Worm (Caenorhabditis elegans) whole organism, L4 larva: ENCODE measurements around the gene gstk-1.

Experiments
- F10B5.3 ChIP-seq: sonication (generic microtip); optimal IDR thresholded peaks from 2 replicates; lab custom pipeline; 2016; ENCODE audit warnings: mild to moderate bottlenecking, missing genetic modification characterization, missing compliant biosample characterization
- F26F4.8 ChIP-seq: fragments of 200-800 bp; sonication (Bioruptor generic); conservative IDR thresholded peaks from 2 replicates; pipeline ENCODE4 v1.3.6; 2022; ENCODE audit warnings: missing genetic modification characterization, missing compliant biosample characterization
- T20F7.1 ChIP-seq: fragments of 200-800 bp; sonication (Bioruptor generic); optimal IDR thresholded peaks from 2 replicates; lab custom pipeline; 2018; ENCODE audit warnings: mild to moderate bottlenecking, missing genetic modification characterization, missing compliant biosample characterization
- T26A8.4 ChIP-seq: fragments of 200-800 bp; sonication (Bioruptor generic); IDR thresholded peaks from 2 replicates; pipeline ENCODE4 v1.3.6; 2022; ENCODE audit warnings: missing genetic modification characterization, missing compliant biosample characterization
- Y75B8A.6 ChIP-seq: fragments of 200-800 bp; sonication (Bioruptor generic); IDR thresholded peaks from 2 replicates; pipeline ENCODE4 v1.3.6; 2022; ENCODE audit warnings: missing genetic modification reagents, missing genetic modification characterization, missing compliant biosample characterization
- ZK337.2 ChIP-seq: fragments of 200-800 bp; sonication (Bioruptor generic); IDR thresholded peaks from 2 replicates; pipeline ENCODE4 v1.3.6; 2022; ENCODE audit warnings: missing genetic modification reagents, missing genetic modification characterization, missing compliant biosample characterization
- ZK546.5 ChIP-seq, 2 experiments: sonication (generic microtip); optimal IDR thresholded peaks; 2 replicates each; lab custom pipeline; 2017; ENCODE audit warnings: missing biosample characterization in 2 of 2, missing genetic modification characterization in 2 of 2
- aha-1 ChIP-seq: fragments of 150-350 bp; peaks from one replicate; lab custom pipeline; 2014; ENCODE audit warnings: missing biosample characterization, missing genetic modification characterization
- attf-4 ChIP-seq: sonication (generic microtip); optimal IDR thresholded peaks from 3 replicates; lab custom pipeline; 2017; ENCODE audit warnings: missing biosample characterization, missing genetic modification characterization
- ceh-44 ChIP-seq: fragments of 200-800 bp; sonication (Bioruptor generic); IDR thresholded peaks from 2 replicates; pipeline ENCODE4 v1.3.6; 2022; ENCODE audit warnings: missing genetic modification reagents, missing genetic modification characterization, missing compliant biosample characterization
- ceh-62 ChIP-seq: sonication (generic microtip); optimal IDR thresholded peaks from 2 replicates; lab custom pipeline; 2017; ENCODE audit warnings: missing biosample characterization, missing genetic modification characterization
- ctbp-1 ChIP-seq: fragments of 200-800 bp; sonication (Bioruptor generic); IDR thresholded peaks from 2 replicates; pipeline ENCODE4 v1.3.6; 2022; ENCODE audit warnings: missing genetic modification reagents, missing genetic modification characterization, missing compliant biosample characterization
- daf-16 ChIP-seq, 3 experiments: sonication (generic microtip); optimal IDR thresholded peaks; 2 replicates each; lab custom pipeline; 2016 to 2017; ENCODE audit warnings: missing genetic modification characterization in 3 of 3, missing genetic modification reagents in 3 of 3, mild to moderate bottlenecking in 2 of 3, missing compliant biosample characterization in 2 of 3, missing biosample characterization in 1 of 3, moderate library complexity in 1 of 3
- dmd-6 ChIP-seq: fragments of 200-800 bp; sonication (Bioruptor generic); IDR thresholded peaks from 2 replicates; pipeline ENCODE4 v1.3.6; 2022; ENCODE audit warnings: missing genetic modification reagents, missing genetic modification characterization, missing compliant biosample characterization
- dmd-9 ChIP-seq: fragments of 200-800 bp; sonication (Bioruptor generic); IDR thresholded peaks from 2 replicates; pipeline ENCODE4 v1.3.6; 2022; ENCODE audit warnings: missing genetic modification reagents, missing genetic modification characterization, missing compliant biosample characterization
- dve-1 ChIP-seq: sonication (generic microtip); optimal IDR thresholded peaks from 2 replicates; lab custom pipeline; 2017; ENCODE audit warnings: antibody characterized with exemption, mild to moderate bottlenecking, missing genetic modification characterization, missing compliant biosample characterization; ENCODE audit not compliant: insufficient read depth
- egl-27 ChIP-seq: sonication (generic microtip); optimal IDR thresholded peaks from 3 replicates; lab custom pipeline; 2017; ENCODE audit warnings: missing biosample characterization, missing genetic modification reagents, missing genetic modification characterization
- fkh-10 ChIP-seq: fragments of 150-350 bp; optimal IDR thresholded peaks from 2 replicates; lab custom pipeline; 2014; ENCODE audit warnings: missing biosample characterization, missing genetic modification reagents, missing genetic modification characterization
- fos-1 ChIP-seq: fragments of 150-350 bp; optimal IDR thresholded peaks from 2 replicates; lab custom pipeline; 2014; ENCODE audit warnings: missing biosample characterization, missing genetic modification characterization
- hlh-30 ChIP-seq: sonication (generic microtip); optimal IDR thresholded peaks from 2 replicates; lab custom pipeline; 2017; ENCODE audit warnings: antibody characterized with exemption, mild to moderate bottlenecking, missing genetic modification characterization, missing compliant biosample characterization; ENCODE audit not compliant: insufficient read depth
- hmg-1.1 ChIP-seq: fragments of 200-800 bp; sonication (Bioruptor generic); IDR thresholded peaks from 2 replicates; pipeline ENCODE4 v1.3.6; 2022; ENCODE audit warnings: missing genetic modification reagents, missing genetic modification characterization, missing compliant biosample characterization
- lsy-2 ChIP-seq, 2 experiments: fragments of 150-350 bp in 1 of 2; sonication (generic microtip) in 1 of 2; optimal IDR thresholded peaks; 2 replicates each; lab custom pipeline; 2014 to 2017; ENCODE audit warnings: missing biosample characterization in 2 of 2, missing genetic modification characterization in 2 of 2
- madf-5 ChIP-seq, 2 experiments: fragments of 200-800 bp; sonication (Bioruptor generic); IDR thresholded peaks; 2 replicates each; pipeline ENCODE4 v1.3.6; 2022; ENCODE audit warnings: missing compliant biosample characterization in 2 of 2, missing genetic modification characterization in 2 of 2
- madf-9 ChIP-seq: fragments of 200-800 bp; sonication (Bioruptor generic); conservative IDR thresholded peaks from 2 replicates; pipeline ENCODE4 v1.3.6; 2022; ENCODE audit warnings: missing genetic modification reagents, missing genetic modification characterization, missing compliant biosample characterization
- mep-1 ChIP-seq: fragments of 150-350 bp; sonication (generic microtip); optimal IDR thresholded peaks from 3 replicates; lab custom pipeline; 2014; ENCODE audit warnings: missing biosample characterization, missing genetic modification characterization
- nhr-28 ChIP-seq: fragments of 150-350 bp; optimal IDR thresholded peaks from 2 replicates; lab custom pipeline; 2014; ENCODE audit warnings: missing biosample characterization, missing genetic modification characterization
- nhr-41 ChIP-seq: fragments of 200-800 bp; sonication (Bioruptor generic); IDR thresholded peaks from 2 replicates; pipeline ENCODE4 v1.3.6; 2022; ENCODE audit warnings: missing genetic modification reagents, missing genetic modification characterization, missing compliant biosample characterization
- nhr-48 ChIP-seq: sonication (generic microtip); optimal IDR thresholded peaks from 2 replicates; lab custom pipeline; 2016; ENCODE audit warnings: mild to moderate bottlenecking, missing genetic modification characterization, missing compliant biosample characterization
- nhr-77 ChIP-seq: fragments of 150-350 bp; optimal IDR thresholded peaks from 2 replicates; lab custom pipeline; 2014; ENCODE audit warnings: missing biosample characterization, missing genetic modification characterization
- pqm-1 ChIP-seq: sonication (generic microtip); optimal IDR thresholded peaks from 2 replicates; lab custom pipeline; 2017; ENCODE audit warnings: missing biosample characterization, missing genetic modification characterization
- unc-62 ChIP-seq, 3 experiments: fragments of 150-350 bp in 1 of 3; sonication (generic microtip); optimal IDR thresholded peaks in 2 of 3; peaks in 1 of 3; 1 replicate in 1 of 3; 2 replicates in 2 of 3; lab custom pipeline; 2014 to 2017; ENCODE audit warnings: missing biosample characterization in 3 of 3, missing genetic modification characterization in 3 of 3, missing genetic modification reagents in 3 of 3, missing genotype in 1 of 3
- vab-7 ChIP-seq: fragments of 200-800 bp; sonication (Bioruptor generic); IDR thresholded peaks from 2 replicates; pipeline ENCODE4 v1.3.6; 2022; ENCODE audit warnings: missing genetic modification reagents, missing genetic modification characterization, missing compliant biosample characterization
- zag-1 ChIP-seq: fragments of 150-350 bp; optimal IDR thresholded peaks from 2 replicates; lab custom pipeline; 2014; ENCODE audit warnings: missing biosample characterization, missing genetic modification characterization
- zfp-3 ChIP-seq: fragments of 200-800 bp; sonication (Bioruptor generic); conservative IDR thresholded peaks from 2 replicates; pipeline ENCODE4 v1.3.6; 2022; ENCODE audit warnings: missing genetic modification reagents, missing genetic modification characterization, missing compliant biosample characterization
- ztf-7 ChIP-seq: fragments of 150-350 bp; optimal IDR thresholded peaks from 2 replicates; lab custom pipeline; 2014; ENCODE audit warnings: missing biosample characterization, missing genetic modification characterization

gstk-1 gene

DNA sequence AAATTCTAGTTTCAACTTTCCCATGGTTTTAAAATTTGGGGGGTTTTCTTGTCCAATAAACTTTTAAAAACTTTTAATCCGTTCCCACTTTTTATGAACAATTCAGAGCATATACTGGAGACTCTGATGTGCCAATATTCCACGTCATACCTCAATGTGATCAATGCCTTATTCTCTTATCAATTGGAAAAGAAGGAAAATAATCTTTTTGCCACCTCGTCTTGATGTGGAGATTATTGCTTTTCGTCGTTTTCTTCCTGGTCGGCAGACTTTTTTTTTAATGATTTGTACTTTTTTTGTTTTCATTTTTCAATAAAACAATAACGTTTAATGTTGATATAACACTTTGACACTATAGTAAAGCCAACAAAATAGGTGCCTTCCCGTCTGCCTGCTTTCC lies 21.0 kb downstream of the gstk-1 start:
- TF ChIP-seq fos-1 (no peak), dve-1 (tag; lab: Kevin White, UChicago) (peak; percentile 56), T20F7.1 (no peak), lsy-2 (tag; optimal IDR thresholded peaks at IDR 0.05; lab: Kevin White, UChicago) (peak in 1 of 2 experiments; percentile 21), pqm-1 (peak; percentile 90), dmd-6 (GFP tag; lab: Robert Waterston, UW) (peak; percentile 19; the same call in 1 of the 2 replicates), zfp-3 (GFP tag; lab: Robert Waterston, UW) (no peak), ztf-7 (tag; lab: Kevin White, UChicago) (no peak), F10B5.3 (tag; lab: Kevin White, UChicago) (no peak), madf-5 (GFP tag; IDR thresholded peaks at IDR 0.05; lab: Robert Waterston, UW) (no peak), nhr-28 (peak; percentile 5), daf-16 (GFP tag; optimal IDR thresholded peaks at IDR 0.05; lab: Kevin White, UChicago) (no peak), daf-16 (tag; optimal IDR thresholded peaks at IDR 0.05; lab: Kevin White, UChicago) (peak; percentile 24), vab-7 (GFP tag; lab: Robert Waterston, UW) (no peak), nhr-77 (tag; lab: Kevin White, UChicago) (peak; percentile 7), ZK337.2 (GFP tag; lab: Robert Waterston, UW) (no peak), Y75B8A.6 (GFP tag; lab: Robert Waterston, UW) (no peak), zag-1 (tag; lab: Kevin White, UChicago) (no peak), attf-4 (tag; lab: Kevin White, UChicago) (no peak)
- TF ChIP-seq, all 104 proteins: peak for 7

DNA sequence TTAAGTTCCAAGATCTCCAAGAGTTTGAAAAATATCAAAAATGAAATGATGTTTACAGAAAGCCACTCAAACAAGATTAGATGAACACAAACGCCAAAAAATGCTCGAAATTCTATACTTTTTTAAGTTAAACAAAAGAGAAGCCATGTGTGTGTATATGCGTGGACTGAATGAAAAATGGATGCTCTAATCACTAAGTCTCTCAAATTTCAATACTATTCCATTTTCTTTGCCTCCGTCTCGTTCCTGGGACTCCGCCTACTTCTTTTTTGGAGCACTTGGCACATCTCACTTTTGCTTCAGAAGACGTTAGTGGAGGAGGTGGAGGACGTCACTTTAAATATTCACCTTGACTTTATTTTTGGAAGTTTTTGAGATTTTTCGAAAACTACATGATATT lies 23.3 kb downstream of the gstk-1 start:
- TF ChIP-seq aha-1 (tag; lab: Kevin White, UChicago) (peak; percentile 7), ceh-44 (GFP tag; lab: Robert Waterston, UW) (no peak), hlh-30 (tag; lab: Kevin White, UChicago) (no peak), madf-9 (GFP tag; lab: Robert Waterston, UW) (no peak), hmg-1.1 (GFP tag; lab: Robert Waterston, UW) (0 out of 2 replicates have a peak, but pooled peaks have one; percentile 28), ctbp-1 (GFP tag; lab: Robert Waterston, UW) (no peak), nhr-48 (tag; lab: Kevin White, UChicago) (no peak), lsy-2 (tag; optimal IDR thresholded peaks at IDR 0.05; lab: Kevin White, UChicago) (peak in 1 of 2 experiments; percentile 5), egl-27 (tag; lab: Kevin White, UChicago) (no peak), mep-1 (tag; lab: Kevin White, UChicago) (no peak), ZK546.5 (tag; optimal IDR thresholded peaks at IDR 0.05; lab: Kevin White, UChicago) (no peak)

DNA sequence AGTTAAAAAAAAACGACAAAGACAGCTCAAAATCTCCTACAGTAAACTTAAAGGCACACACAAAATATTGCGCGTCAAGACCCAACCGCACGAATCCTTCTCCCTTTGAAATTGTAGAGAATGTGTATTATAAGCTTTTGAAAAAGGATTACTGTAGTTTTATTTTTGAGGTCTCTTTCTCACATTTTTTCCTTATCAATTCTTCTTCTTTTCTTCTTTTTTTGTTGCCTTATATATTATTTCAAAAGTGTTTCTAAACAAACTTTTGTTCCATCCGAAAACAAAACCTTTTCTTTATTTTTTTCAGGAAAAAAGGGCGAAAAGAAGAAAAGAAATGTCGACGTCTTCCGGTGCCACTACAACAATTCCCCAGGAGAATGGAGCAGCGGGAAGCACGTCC lies 24.0 kb downstream of the gstk-1 start, which contains the start of gene ZK1320.13:
TSS of gene ZK1320.13 (plus strand) at position 301 of the 400 bp plus-strand sequence.
- TF ChIP-seq F26F4.8 (GFP tag; lab: Robert Waterston, UW), result no peak
- TF ChIP-seq dmd-9 (GFP tag; lab: Robert Waterston, UW), result no peak
- TF ChIP-seq, all 104 proteins: peak for 0

DNA sequence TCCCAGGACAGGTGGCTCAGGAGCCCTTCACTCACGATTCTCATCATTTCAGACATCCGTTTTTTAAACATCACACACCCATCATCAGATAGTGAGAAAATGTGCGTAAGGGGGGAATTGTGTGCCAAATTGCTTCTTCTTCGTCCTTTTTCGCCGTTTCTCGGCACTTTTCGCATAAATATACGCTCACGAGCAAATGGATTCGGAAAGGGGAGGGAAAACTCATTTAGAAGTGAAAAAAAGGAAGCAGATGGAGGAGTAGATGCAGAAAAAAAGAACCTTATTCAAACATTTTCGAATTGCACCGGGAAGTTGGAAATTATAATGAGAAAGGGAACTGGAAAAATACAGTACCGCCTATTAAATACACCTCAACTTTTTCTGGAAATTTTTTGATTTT lies 25.5 kb downstream of the gstk-1 start:
- TF ChIP-seq T20F7.1, result no peak
- TF ChIP-seq fkh-10 (GFP tag; lab: Kevin White, UChicago), result peak; percentile 18

DNA sequence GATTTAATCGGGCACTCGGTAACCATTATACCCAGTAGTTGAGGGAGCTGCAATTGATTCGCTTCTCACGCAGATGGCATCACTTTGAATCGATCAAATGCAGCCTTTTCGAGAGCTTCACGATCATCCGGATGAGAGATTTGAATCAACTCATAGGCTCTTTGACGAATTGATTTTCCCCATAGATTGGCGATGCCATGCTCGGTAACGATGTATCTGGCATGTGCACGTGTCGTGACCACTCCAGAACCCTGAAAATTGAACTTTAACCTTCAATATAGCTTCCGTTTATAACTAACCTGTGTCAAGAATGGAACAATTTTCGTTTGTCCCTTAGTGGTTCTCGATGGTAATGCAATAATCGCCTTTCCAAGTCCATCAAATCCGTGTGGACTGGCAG lies 27.7 kb downstream of the gstk-1 start:
- TF ChIP-seq T26A8.4 (GFP tag; lab: Robert Waterston, UW) (0 out of 2 replicates have a peak, but pooled peaks have one; percentile 24), nhr-41 (GFP tag; lab: Robert Waterston, UW) (no peak), ceh-62 (no peak), unc-62 (GFP tag; optimal IDR thresholded peaks at IDR 0.05 in 1 of 2; lab: Kevin White, UChicago) (peak in 1 of 2 experiments; percentile 52), unc-62 (tag; optimal IDR thresholded peaks at IDR 0.05; lab: Kevin White, UChicago) (no peak)
- TF ChIP-seq, all 104 proteins: peak for 2
